Worm (Caenorhabditis elegans) whole organism, early embryonic: ENCODE measurements around the gene tank-1.

Experiments
- B0310.2 ChIP-seq: sonication (generic microtip); optimal IDR thresholded peaks from 2 replicates; lab custom pipeline; 2016; ENCODE audit warnings: mild to moderate bottlenecking, missing genetic modification characterization, missing compliant biosample characterization
- F13C5.2 ChIP-seq: sonication (generic microtip); optimal IDR thresholded peaks from 2 replicates; lab custom pipeline; 2017; ENCODE audit warnings: mild to moderate bottlenecking, missing genetic modification characterization, inconsistent platforms, missing compliant biosample characterization
- aly-1 ChIP-seq: sonication (generic microtip); optimal IDR thresholded peaks from 2 replicates; lab custom pipeline; 2016; ENCODE audit warnings: missing genetic modification characterization, missing compliant biosample characterization
- ama-1 ChIP-seq: fragments of 150-350 bp; optimal IDR thresholded peaks from 2 replicates; lab custom pipeline; 2014
- ceh-13 ChIP-seq: fragments of 200-800 bp; sonication (Bioruptor generic); optimal IDR thresholded peaks from 2 replicates; lab custom pipeline; 2018; ENCODE audit warnings: mild to moderate bottlenecking, missing genetic modification characterization, missing compliant biosample characterization
- ceh-36 ChIP-seq: sonication (generic microtip); optimal IDR thresholded peaks from 2 replicates; lab custom pipeline; 2016; ENCODE audit warnings: missing genetic modification characterization, inconsistent platforms, missing compliant biosample characterization
- ets-7 ChIP-seq: sonication (generic microtip); optimal IDR thresholded peaks from 2 replicates; lab custom pipeline; 2016; ENCODE audit warnings: missing genotype, missing genetic modification characterization, missing compliant biosample characterization
- flt-1 ChIP-seq: fragments of 200-800 bp; sonication (Bioruptor generic); IDR thresholded peaks from 2 replicates; pipeline ENCODE4 v1.3.6; 2022; ENCODE audit warnings: missing genetic modification characterization, missing compliant biosample characterization
- hmbx-1 ChIP-seq: sonication (generic microtip); optimal IDR thresholded peaks from 2 replicates; lab custom pipeline; 2016; ENCODE audit warnings: mild to moderate bottlenecking, missing genetic modification characterization, missing compliant biosample characterization
- hmg-4 ChIP-seq: fragments of 200-800 bp; sonication (Bioruptor generic); optimal IDR thresholded peaks from 2 replicates; lab custom pipeline; 2018; ENCODE audit warnings: mild to moderate bottlenecking, missing genetic modification characterization, missing compliant biosample characterization
- hnd-1 ChIP-seq: sonication (generic microtip); optimal IDR thresholded peaks from 2 replicates; lab custom pipeline; 2016; ENCODE audit warnings: missing genetic modification characterization, missing compliant biosample characterization
- pes-1 ChIP-seq: fragments of 200-800 bp; sonication (Bioruptor generic); IDR thresholded peaks from 2 replicates; pipeline ENCODE4 v1.3.6; 2022; ENCODE audit warnings: missing genetic modification reagents, missing genetic modification characterization, missing compliant biosample characterization
- scrt-1 ChIP-seq: fragments of 200-800 bp; sonication (Bioruptor generic); IDR thresholded peaks from 2 replicates; pipeline ENCODE4 v1.3.6; 2022; ENCODE audit warnings: missing genetic modification characterization, missing compliant biosample characterization
- sea-1 ChIP-seq: fragments of 200-800 bp; sonication (Bioruptor generic); conservative IDR thresholded peaks from 2 replicates; pipeline ENCODE4 v1.3.6; 2022; ENCODE audit warnings: missing genetic modification characterization, missing compliant biosample characterization
- tbx-11 ChIP-seq: fragments of 200-800 bp; sonication (Bioruptor generic); IDR thresholded peaks from 2 replicates; pipeline ENCODE4 v1.3.6; 2022; ENCODE audit warnings: missing genetic modification characterization, missing compliant biosample characterization
- tbx-37 ChIP-seq: fragments of 200-800 bp; sonication (Bioruptor generic); conservative IDR thresholded peaks from 2 replicates; pipeline ENCODE4 v1.3.6; 2022; ENCODE audit warnings: missing genetic modification reagents, missing genetic modification characterization, missing compliant biosample characterization
- tra-4 ChIP-seq: sonication (generic microtip); optimal IDR thresholded peaks from 2 replicates; lab custom pipeline; 2017; ENCODE audit warnings: missing genetic modification characterization, missing compliant biosample characterization

Gene tank-1

DNA sequence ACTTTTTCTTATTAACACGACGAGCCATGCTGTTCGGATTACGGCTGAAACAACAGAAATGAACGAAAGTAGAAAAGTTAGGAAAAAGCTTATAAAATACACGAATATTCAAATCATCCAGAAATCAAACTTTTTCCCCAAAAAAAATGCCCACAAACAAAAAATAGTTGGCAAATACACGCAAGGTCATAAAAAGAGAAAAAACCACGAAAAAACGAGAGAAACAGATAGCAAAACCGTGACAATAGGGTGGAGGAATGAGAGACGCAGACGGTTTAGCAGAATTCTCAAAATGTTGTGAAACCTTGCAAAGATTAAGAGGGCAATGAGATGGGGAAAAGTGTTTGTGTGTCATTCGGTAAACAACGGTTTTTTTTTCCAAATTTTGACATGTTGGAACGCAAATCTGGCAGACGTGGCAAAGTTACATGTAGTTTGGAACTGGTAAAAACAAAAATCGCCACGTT lies at the start of gene tank-1:
TSS of gene tank-1 (minus strand) at position 51 of the 467 bp plus-strand sequence.
- TF ChIP-seq aly-1 (no peak), flt-1 (no peak), pes-1 (no peak), ama-1 (no peak), ceh-36 (tag; lab: Kevin White, UChicago) (no peak), hmg-4 (GFP tag; lab: Kevin White, UChicago) (no peak), ets-7 (no peak), tra-4 (tag; lab: Kevin White, UChicago) (no peak), tbx-37 (no peak), scrt-1 (GFP tag; lab: Robert Waterston, UW) (no peak), ceh-13 (GFP tag; lab: Kevin White, UChicago) (no peak), tbx-11 (GFP tag; lab: Robert Waterston, UW) (no peak), F13C5.2 (tag; lab: Kevin White, UChicago) (no peak), B0310.2 (tag; lab: Kevin White, UChicago) (no peak), hmbx-1 (tag; lab: Kevin White, UChicago) (no peak), hnd-1 (tag; lab: Kevin White, UChicago) (no peak), sea-1 (no peak)

- no peak for TF ChIP-seq ama-1
- TF ChIP-seq hmg-4 (GFP tag; lab: Kevin White, UChicago) = no peak
- no peak for TF ChIP-seq ceh-13 (GFP tag; lab: Kevin White, UChicago)
- TF ChIP-seq flt-1 = no peak
- TF ChIP-seq aly-1 = no peak
- TF ChIP-seq scrt-1 (GFP tag; lab: Robert Waterston, UW) = no peak
- TF ChIP-seq tbx-11 (GFP tag; lab: Robert Waterston, UW) = no peak
- no peak for TF ChIP-seq tra-4 (tag; lab: Kevin White, UChicago)
- TF ChIP-seq pes-1 = no peak
- TF ChIP-seq F13C5.2 (tag; lab: Kevin White, UChicago) = no peak
Measured at ce11 chrV:1327317-1327716, 41.8 kb upstream of the tank-1 start.

DNA sequence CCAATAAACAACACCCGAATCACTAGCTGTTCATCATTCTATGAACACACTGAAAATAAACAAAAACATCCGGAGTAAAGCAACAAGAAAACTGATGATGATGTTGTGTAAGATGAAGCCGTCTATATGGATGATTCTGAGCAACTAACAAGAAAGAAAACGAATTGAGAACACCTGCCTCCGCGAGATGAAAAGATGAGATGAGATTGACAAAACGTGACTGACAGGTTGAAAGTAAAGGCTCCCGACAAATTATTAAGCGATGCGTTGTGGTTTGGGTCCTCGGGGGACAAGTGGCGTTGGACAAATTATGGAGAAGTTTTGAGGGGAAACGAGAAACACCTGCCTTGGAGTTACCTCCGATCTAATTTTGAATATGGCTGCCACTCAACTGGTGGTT lies 40.6 kb upstream of the tank-1 start:
- TF ChIP-seq sea-1 = no peak
- no peak for TF ChIP-seq tra-4 (tag; lab: Kevin White, UChicago)
- no peak for TF ChIP-seq flt-1
- TF ChIP-seq hnd-1 (tag; lab: Kevin White, UChicago) = no peak
- no peak for TF ChIP-seq tbx-11 (GFP tag; lab: Robert Waterston, UW)
- no peak for TF ChIP-seq ama-1
- TF ChIP-seq pes-1 = no peak
- no peak for TF ChIP-seq ceh-36 (tag; lab: Kevin White, UChicago)
- TF ChIP-seq B0310.2 (tag; lab: Kevin White, UChicago) = no peak
- no peak for TF ChIP-seq hmg-4 (GFP tag; lab: Kevin White, UChicago)
- no peak for TF ChIP-seq ets-7

DNA sequence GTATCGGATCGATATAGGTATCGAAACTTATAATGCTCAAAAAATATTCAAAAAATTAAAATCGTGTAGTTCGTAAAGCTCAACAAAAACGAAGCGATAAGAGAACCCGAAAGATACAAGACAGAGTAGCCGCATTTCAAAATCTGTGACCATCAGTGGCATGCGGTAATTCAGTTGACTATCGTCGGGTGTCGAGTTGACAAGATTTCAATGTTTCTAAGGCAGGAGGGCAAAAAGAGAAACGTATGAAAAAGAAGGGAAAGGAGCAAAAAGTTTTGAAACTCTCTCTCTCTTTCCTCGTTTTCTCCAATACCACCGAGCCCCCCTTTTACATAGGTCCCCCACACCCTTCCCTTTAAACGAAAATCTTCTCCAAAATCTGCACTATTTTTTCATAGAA lies 36.3 kb upstream of the tank-1 start:
- TF ChIP-seq scrt-1 (GFP tag; lab: Robert Waterston, UW) = no peak
- TF ChIP-seq flt-1 = no peak
- no peak for TF ChIP-seq ets-7
- TF ChIP-seq hnd-1 (tag; lab: Kevin White, UChicago) = no peak
- TF ChIP-seq tbx-11 (GFP tag; lab: Robert Waterston, UW) = no peak
- no peak for TF ChIP-seq tbx-37
- TF ChIP-seq tra-4 (tag; lab: Kevin White, UChicago) = no peak
- no peak for TF ChIP-seq F13C5.2 (tag; lab: Kevin White, UChicago)
- TF ChIP-seq aly-1 = no peak
- TF ChIP-seq ceh-13 (GFP tag; lab: Kevin White, UChicago) = no peak
- no peak for TF ChIP-seq hmbx-1 (tag; lab: Kevin White, UChicago)
- TF ChIP-seq ceh-36 (tag; lab: Kevin White, UChicago) = no peak
- no peak for TF ChIP-seq ama-1
- no peak for TF ChIP-seq hmg-4 (GFP tag; lab: Kevin White, UChicago)
- no peak for TF ChIP-seq pes-1
- TF ChIP-seq sea-1 = no peak
- no peak for TF ChIP-seq B0310.2 (tag; lab: Kevin White, UChicago)

ce11 chrV:1317869-1318354 lies 32.4 kb upstream of the tank-1 start, which contains the start of gene F16B3.3:
TSS of gene F16B3.3 (minus strand) at chrV:1317919.
- no peak for TF ChIP-seq ceh-13 (GFP tag; lab: Kevin White, UChicago)
- no peak for TF ChIP-seq tbx-37
- TF ChIP-seq ama-1 = no peak
- no peak for TF ChIP-seq pes-1
- no peak for TF ChIP-seq tra-4 (tag; lab: Kevin White, UChicago)
- TF ChIP-seq flt-1 = no peak
- TF ChIP-seq scrt-1 (GFP tag; lab: Robert Waterston, UW) = no peak
- TF ChIP-seq hmbx-1 (tag; lab: Kevin White, UChicago) = no peak
- no peak for TF ChIP-seq tbx-11 (GFP tag; lab: Robert Waterston, UW)
- TF ChIP-seq hmg-4 (GFP tag; lab: Kevin White, UChicago) = no peak
- no peak for TF ChIP-seq B0310.2 (tag; lab: Kevin White, UChicago)
- no peak for TF ChIP-seq sea-1
- TF ChIP-seq aly-1 = no peak
- TF ChIP-seq ceh-36 (tag; lab: Kevin White, UChicago) = no peak
- no peak for TF ChIP-seq F13C5.2 (tag; lab: Kevin White, UChicago)
- no peak for TF ChIP-seq ets-7
- TF ChIP-seq hnd-1 (tag; lab: Kevin White, UChicago) = no peak

DNA sequence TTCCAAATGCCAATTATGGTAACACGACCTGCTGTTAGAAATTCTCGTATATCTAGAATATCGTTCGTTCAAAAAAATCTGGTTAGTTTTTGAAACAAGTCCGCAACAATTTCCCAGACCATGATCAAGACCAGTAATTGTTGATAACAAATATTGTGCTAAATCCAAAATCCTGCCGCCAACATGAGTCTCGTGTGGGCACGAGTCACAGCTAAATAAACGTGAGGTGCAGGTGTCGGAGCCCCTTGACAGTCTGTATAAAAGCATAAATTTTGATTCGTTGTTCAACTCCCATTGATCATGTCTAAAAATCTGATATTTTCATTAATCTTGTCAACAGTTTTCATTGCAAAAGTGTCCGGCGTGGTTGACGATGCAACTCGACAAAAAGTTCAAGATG lies 29.3 kb upstream of the tank-1 start, which contains the start of gene F16B3.2:
TSS of gene F16B3.2 (plus strand) at position 301 of the 400 bp plus-strand sequence.
- no peak for TF ChIP-seq ama-1
- no peak for TF ChIP-seq tbx-37
- no peak for TF ChIP-seq tbx-11 (GFP tag; lab: Robert Waterston, UW)
- TF ChIP-seq aly-1 = no peak
- no peak for TF ChIP-seq pes-1
- TF ChIP-seq B0310.2 (tag; lab: Kevin White, UChicago) = no peak
- TF ChIP-seq F13C5.2 (tag; lab: Kevin White, UChicago) = no peak

DNA sequence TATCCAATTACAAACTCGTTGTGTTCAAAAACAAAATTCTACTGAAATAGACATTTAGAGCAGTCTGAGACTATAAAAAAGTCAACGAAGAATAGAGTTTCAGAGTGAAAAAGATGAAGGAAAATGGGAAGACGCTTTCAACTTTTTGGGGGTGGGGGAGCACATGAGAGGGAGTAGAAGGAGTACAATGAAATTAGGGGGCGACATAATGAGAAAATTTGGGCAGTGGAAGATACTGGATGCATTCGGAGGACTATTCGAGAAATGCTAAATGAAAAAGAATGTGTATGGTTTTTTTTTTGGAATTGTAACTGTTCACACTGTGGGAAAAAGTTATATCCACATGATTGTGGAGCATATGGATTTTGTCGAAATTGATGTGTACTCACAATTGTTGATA lies 27.8 kb upstream of the tank-1 start:
- TF ChIP-seq sea-1 (no peak), hnd-1 (tag; lab: Kevin White, UChicago) (no peak), tra-4 (tag; lab: Kevin White, UChicago) (no peak), ama-1 (no peak), ceh-13 (GFP tag; lab: Kevin White, UChicago) (no peak), ceh-36 (tag; lab: Kevin White, UChicago) (no peak), ets-7 (no peak), tbx-11 (GFP tag; lab: Robert Waterston, UW) (no peak), aly-1 (no peak), F13C5.2 (tag; lab: Kevin White, UChicago) (no peak), pes-1 (no peak), scrt-1 (GFP tag; lab: Robert Waterston, UW) (no peak), flt-1 (no peak), tbx-37 (no peak), hmg-4 (GFP tag; lab: Kevin White, UChicago) (no peak), hmbx-1 (tag; lab: Kevin White, UChicago) (no peak)
